Fruit fly (Drosophila melanogaster) whole organism, wandering third instar larva: ENCODE measurements around the gene CG33003.

Source experiments
- Hr78 ChIP-seq: fragments of >200 bp; optimal IDR thresholded peaks from 2 replicates; lab custom pipeline; 2017; ENCODE audit warnings: missing biosample characterization, missing genetic modification characterization
- fru ChIP-seq: fragments of 200-800 bp; sonication (Bioruptor generic); optimal IDR thresholded peaks from 3 replicates; lab custom pipeline; 2016; ENCODE audit warnings: missing biosample characterization, mild to moderate bottlenecking, missing genetic modification characterization

- TF ChIP-seq fru (GFP tag; lab: Kevin White, UChicago) (no peak), Hr78 (no peak)
Measured at dm6 chr2L:4388027-4388426, 12.7 kb upstream of the CG33003 start, which contains the start of gene Tps1.
